Worm (Caenorhabditis elegans): ENCODE measurements around the gene C03B1.14.

DNA sequence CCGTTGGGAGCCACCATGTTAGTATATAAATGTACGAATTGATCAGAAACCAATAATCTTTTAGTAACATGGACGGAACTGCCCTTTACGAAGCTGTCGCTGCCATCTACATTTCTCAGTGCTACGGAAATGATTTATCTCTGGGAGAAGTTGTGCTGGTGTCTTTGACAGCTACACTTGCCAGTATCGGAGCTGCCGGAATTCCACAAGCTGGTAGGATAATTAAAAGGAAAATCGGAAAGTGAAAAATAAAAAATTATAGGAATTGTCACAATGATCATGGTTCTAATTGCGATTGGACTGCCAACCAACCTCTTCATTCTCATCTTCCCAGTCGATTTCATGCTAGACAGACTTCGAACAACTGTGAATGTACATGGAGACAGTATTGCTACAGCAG is 45.3 kb upstream of the C03B1.14 start:
- TF ChIP-seq nhr-28 (tag; optimal IDR thresholded peaks at IDR 0.05) = no peak
- no peak for TF ChIP-seq lin-14 (GFP tag; optimal IDR thresholded peaks at IDR 0.05)
- TF ChIP-seq jun-1 (tag; optimal IDR thresholded peaks at IDR 0.05) = no peak

Measured in whole organism, L1 larva.